Worm (Caenorhabditis elegans) whole organism, midembryonic: ENCODE results near the gene adbp-1.

Experiments used
- T22C8.4 ChIP-seq: fragments of 200-800 bp; sonication (Bioruptor generic); IDR thresholded peaks from 2 replicates; pipeline ENCODE4 v1.3.6; 2022; ENCODE audit warnings: missing genetic modification characterization, missing compliant biosample characterization
- cog-1 ChIP-seq: sonication (generic microtip); optimal IDR thresholded peaks from 2 replicates; lab custom pipeline; 2016; ENCODE audit warnings: missing genetic modification characterization, missing compliant biosample characterization
- flt-1 ChIP-seq: fragments of 200-800 bp; sonication (Bioruptor generic); IDR thresholded peaks from 2 replicates; pipeline ENCODE4 v1.3.6; 2022; ENCODE audit warnings: missing genetic modification characterization, missing compliant biosample characterization
- klf-2 ChIP-seq: fragments of 200-800 bp; sonication (Bioruptor generic); conservative IDR thresholded peaks from 2 replicates; pipeline ENCODE4 v1.3.6; 2022; ENCODE audit warnings: missing genetic modification reagents, missing genetic modification characterization, missing compliant biosample characterization
- med-1 ChIP-seq: sonication (generic microtip); optimal IDR thresholded peaks from 2 replicates; lab custom pipeline; 2017; ENCODE audit warnings: missing genetic modification characterization, mild to moderate bottlenecking, missing compliant biosample characterization, antibody characterized with exemption, missing genetic modification reagents; ENCODE audit not compliant: insufficient read depth
- ref-1 ChIP-seq: fragments of 200-800 bp; sonication (Bioruptor generic); conservative IDR thresholded peaks from 2 replicates; pipeline ENCODE4 v1.3.6; 2022; ENCODE audit warnings: missing genetic modification reagents, missing genetic modification characterization, missing compliant biosample characterization
- tab-1 ChIP-seq: fragments of 200-800 bp; sonication (Bioruptor generic); IDR thresholded peaks from 2 replicates; pipeline ENCODE4 v1.3.6; 2022; ENCODE audit warnings: missing genetic modification characterization, missing compliant biosample characterization
- ztf-23 ChIP-seq: fragments of 200-800 bp; sonication (Bioruptor generic); IDR thresholded peaks from 2 replicates; pipeline ENCODE4 v1.3.6; 2022; ENCODE audit warnings: missing genetic modification reagents, missing genetic modification characterization, missing compliant biosample characterization
- ztf-29 ChIP-seq: fragments of 200-800 bp; sonication (Bioruptor generic); IDR thresholded peaks from 2 replicates; pipeline ENCODE4 v1.3.6; 2022; ENCODE audit warnings: missing genetic modification reagents, missing genetic modification characterization, missing compliant biosample characterization

Gene adbp-1

DNA sequence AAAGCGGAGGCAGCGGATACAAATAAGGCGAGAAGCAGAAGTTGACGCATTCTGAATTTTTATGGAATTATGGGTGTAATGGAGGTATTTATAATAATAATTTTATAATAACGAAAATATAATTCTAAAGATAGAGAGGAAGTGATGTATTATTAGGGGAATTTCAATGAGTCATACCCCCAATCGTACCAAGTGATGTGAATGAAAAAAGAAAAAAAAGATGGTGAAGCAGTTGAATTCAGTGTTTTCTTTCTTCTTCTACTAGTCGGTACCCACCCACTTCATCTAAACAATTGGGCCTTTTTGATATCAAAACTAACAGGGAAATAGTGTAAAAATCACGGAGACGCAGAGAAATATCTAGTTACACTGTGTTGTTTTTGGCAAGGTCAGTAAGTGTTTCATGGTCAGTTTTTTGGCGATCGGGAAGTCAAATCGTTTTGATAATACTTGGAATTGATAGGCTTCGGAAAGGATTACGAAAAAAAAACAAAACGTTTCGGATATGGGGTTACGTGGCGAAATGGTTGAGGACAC, 42.8 kb downstream of the adbp-1 start, which contains the start of gene ttr-18:
TSS of gene ttr-18 (minus strand) at position 51 of the 537 bp plus-strand sequence.
- no peak for TF ChIP-seq cog-1 (tag; lab: Kevin White, UChicago)
- no peak for TF ChIP-seq med-1
- no peak for TF ChIP-seq ztf-29 (GFP tag; lab: Robert Waterston, UW)
- TF ChIP-seq ref-1: no peak
- no peak for TF ChIP-seq tab-1 (GFP tag; lab: Robert Waterston, UW)
- TF ChIP-seq T22C8.4: no peak
- TF ChIP-seq flt-1 (GFP tag; lab: Robert Waterston, UW): no peak
- no peak for TF ChIP-seq klf-2
- no peak for TF ChIP-seq ztf-23 (GFP tag; lab: Robert Waterston, UW)

DNA sequence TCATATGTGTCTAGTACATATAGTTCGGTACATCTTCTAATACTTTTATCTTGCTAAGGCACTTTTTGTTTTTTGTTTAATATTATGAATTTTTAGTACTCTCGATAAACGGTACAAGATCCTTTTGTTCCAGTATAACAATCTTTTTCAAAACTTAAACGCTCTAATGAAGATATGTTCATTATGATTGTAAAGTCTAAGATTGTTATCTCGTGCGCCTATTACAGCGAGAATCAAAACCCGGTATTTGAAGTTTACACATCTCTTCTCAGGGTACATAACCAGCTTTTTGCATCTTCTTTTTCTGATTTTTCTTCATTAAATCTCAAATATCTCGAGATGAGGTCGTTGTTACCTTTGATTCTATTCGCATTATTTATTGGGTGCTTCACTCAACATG, 44.0 kb downstream of the adbp-1 start, which contains the start of gene B0334.13:
TSS of gene B0334.13 (plus strand) at position 301 of the 400 bp plus-strand sequence.
- TF ChIP-seq tab-1 (GFP tag; lab: Robert Waterston, UW) (no peak), ref-1 (no peak), klf-2 (no peak)

DNA sequence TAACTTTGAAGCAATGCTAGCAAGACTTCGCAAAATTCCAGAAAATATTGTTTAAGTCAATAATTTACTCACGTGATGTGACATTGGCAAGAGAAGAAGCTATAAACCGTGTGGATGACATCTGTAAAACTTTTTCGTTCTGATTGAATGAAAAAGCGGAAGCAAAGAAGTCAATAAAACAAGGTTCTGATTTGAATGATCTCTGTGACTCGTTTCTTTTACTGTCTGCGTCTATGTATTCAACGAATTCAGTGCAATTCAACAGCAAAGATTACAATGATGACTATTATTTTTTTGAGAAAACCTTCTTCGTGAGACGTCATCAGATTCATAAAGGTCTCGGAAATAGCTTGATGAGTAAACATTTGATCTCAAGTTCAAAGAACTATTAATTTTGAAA, 48.9 kb downstream of the adbp-1 start, which contains the start of gene hacl-1:
TSS of gene hacl-1 (minus strand) at position 121 of the 400 bp plus-strand sequence.
- no peak for TF ChIP-seq med-1
- no peak for TF ChIP-seq ztf-29 (GFP tag; lab: Robert Waterston, UW)
- no peak for TF ChIP-seq ztf-23 (GFP tag; lab: Robert Waterston, UW)
- no peak for TF ChIP-seq ref-1
- no peak for TF ChIP-seq cog-1 (tag; lab: Kevin White, UChicago)
- TF ChIP-seq flt-1 (GFP tag; lab: Robert Waterston, UW): no peak
- TF ChIP-seq klf-2: no peak
- TF ChIP-seq T22C8.4: no peak
- no peak for TF ChIP-seq tab-1 (GFP tag; lab: Robert Waterston, UW)
